Worm (Caenorhabditis elegans) whole organism, young adult: Measurements from ENCODE around the gene srh-128.

ENCODE experiments used
- B0336.3 ChIP-seq: fragments of 200-800 bp; sonication (Bioruptor generic); IDR thresholded peaks from 2 replicates; pipeline ENCODE4 v1.3.6; 2022; ENCODE audit warnings: missing genetic modification characterization, missing compliant biosample characterization
- C06A6.2 ChIP-seq: fragments of 200-800 bp; sonication (Bioruptor generic); conservative IDR thresholded peaks from 2 replicates; pipeline ENCODE4 v1.3.6; 2022; ENCODE audit warnings: missing genetic modification characterization, missing compliant biosample characterization
- F52B5.7 ChIP-seq: sonication (generic microtip); optimal IDR thresholded peaks from 2 replicates; lab custom pipeline; 2016; ENCODE audit warnings: mild to moderate bottlenecking, missing genetic modification characterization, missing compliant biosample characterization
- F55B11.4 ChIP-seq: sonication (generic microtip); optimal IDR thresholded peaks from 2 replicates; lab custom pipeline; 2016; ENCODE audit warnings: missing compliant biosample characterization, missing genetic modification characterization, borderline replicate concordance; ENCODE audit not compliant: insufficient read depth
- K11D2.4 ChIP-seq: fragments of 200-800 bp; sonication (Bioruptor generic); IDR thresholded peaks from 2 replicates; pipeline ENCODE4 v1.3.6; 2022; ENCODE audit warnings: missing genetic modification reagents, missing genetic modification characterization, missing compliant biosample characterization
- Y56A3A.18 ChIP-seq: fragments of 200-800 bp; sonication (Bioruptor generic); IDR thresholded peaks from 2 replicates; pipeline ENCODE4 v1.3.6; 2022; ENCODE audit warnings: missing genetic modification reagents, missing genetic modification characterization, missing compliant biosample characterization
- Y67H2A.10 ChIP-seq: fragments of 200-800 bp; sonication (Bioruptor generic); conservative IDR thresholded peaks from 2 replicates; pipeline ENCODE4 v1.3.6; 2022; ENCODE audit warnings: missing genetic modification reagents, missing genetic modification characterization, missing compliant biosample characterization
- ama-1 ChIP-seq, 3 experiments: fragments of 150-350 bp in 1 of 3; sonication (generic microtip) in 2 of 3; optimal IDR thresholded peaks; 2 replicates each; lab custom pipeline; 2014 to 2018; ENCODE audit warnings: missing biosample characterization in 2 of 3, missing genetic modification characterization in 2 of 3, missing genetic modification reagents in 2 of 3
- attf-5 ChIP-seq: fragments of 200-800 bp; sonication (Bioruptor generic); optimal IDR thresholded peaks from 2 replicates; lab custom pipeline; 2018; ENCODE audit warnings: mild to moderate bottlenecking, missing genetic modification characterization, missing compliant biosample characterization
- attf-6 ChIP-seq: fragments of 200-800 bp; sonication (Bioruptor generic); IDR thresholded peaks from 2 replicates; pipeline ENCODE4 v1.3.6; 2022; ENCODE audit warnings: missing genetic modification reagents, missing genetic modification characterization, missing compliant biosample characterization
- bed-1 ChIP-seq: fragments of 200-800 bp; sonication (Bioruptor generic); IDR thresholded peaks from 2 replicates; pipeline ENCODE4 v1.3.6; 2022; ENCODE audit warnings: missing genetic modification reagents, missing genetic modification characterization, missing compliant biosample characterization
- ccch-3 ChIP-seq: fragments of 200-800 bp; sonication (Bioruptor generic); optimal IDR thresholded peaks from 2 replicates; lab custom pipeline; 2018; ENCODE audit warnings: mild to moderate bottlenecking, missing genetic modification characterization, missing compliant biosample characterization
- ceh-27 ChIP-seq: fragments of 200-800 bp; sonication (Bioruptor generic); optimal IDR thresholded peaks from 2 replicates; lab custom pipeline; 2018; ENCODE audit warnings: mild to moderate bottlenecking, missing genetic modification characterization, moderate library complexity, missing compliant biosample characterization
- ceh-58 ChIP-seq: fragments of 200-800 bp; sonication (Bioruptor generic); IDR thresholded peaks from 2 replicates; pipeline ENCODE4 v1.3.6; 2022; ENCODE audit warnings: missing genetic modification characterization, missing compliant biosample characterization
- ceh-79 ChIP-seq: sonication (generic microtip); optimal IDR thresholded peaks from 2 replicates; lab custom pipeline; 2017; ENCODE audit warnings: mild to moderate bottlenecking, missing genetic modification characterization, missing compliant biosample characterization
- dpl-1 ChIP-seq: fragments of 150-350 bp; optimal IDR thresholded peaks from 2 replicates; lab custom pipeline; 2014; ENCODE audit warnings: missing biosample characterization, missing genetic modification reagents, missing genetic modification characterization
- hmg-1.2 ChIP-seq: fragments of 200-800 bp; sonication (Bioruptor generic); IDR thresholded peaks from 2 replicates; pipeline ENCODE4 v1.3.6; 2022; ENCODE audit warnings: missing genetic modification reagents, missing genetic modification characterization, missing compliant biosample characterization
- lag-1 ChIP-seq: fragments of 200-800 bp; sonication (Bioruptor generic); IDR thresholded peaks from 2 replicates; pipeline ENCODE4 v1.3.6; 2022; ENCODE audit warnings: missing genetic modification reagents, missing genetic modification characterization, missing compliant biosample characterization
- lin-54 ChIP-seq: fragments of 200-800 bp; sonication (Bioruptor generic); optimal IDR thresholded peaks from 2 replicates; lab custom pipeline; 2018; ENCODE audit warnings: mild to moderate bottlenecking, missing genetic modification characterization, missing compliant biosample characterization
- lsy-27 ChIP-seq: sonication (generic microtip); optimal IDR thresholded peaks from 2 replicates; lab custom pipeline; 2017; ENCODE audit warnings: missing genetic modification characterization, mild to moderate bottlenecking, missing compliant biosample characterization, antibody characterized with exemption, missing genotype, borderline replicate concordance; ENCODE audit not compliant: insufficient read depth
- madf-10 ChIP-seq: sonication (generic microtip); optimal IDR thresholded peaks from 2 replicates; lab custom pipeline; 2016; ENCODE audit warnings: mild to moderate bottlenecking, missing genetic modification characterization, missing compliant biosample characterization
- madf-8 ChIP-seq: fragments of 200-800 bp; sonication (Bioruptor generic); conservative IDR thresholded peaks from 2 replicates; pipeline ENCODE4 v1.3.6; 2022; ENCODE audit warnings: missing genetic modification reagents, missing genetic modification characterization, missing compliant biosample characterization
- mcd-1 ChIP-seq: fragments of 200-800 bp; sonication (Bioruptor generic); IDR thresholded peaks from 2 replicates; pipeline ENCODE4 v1.3.6; 2022; ENCODE audit warnings: missing genetic modification reagents, missing genetic modification characterization, missing compliant biosample characterization
- mxl-1 ChIP-seq: sonication (generic microtip); optimal IDR thresholded peaks from 2 replicates; lab custom pipeline; 2016; ENCODE audit warnings: missing genetic modification characterization, missing compliant biosample characterization
- nfya-2 ChIP-seq: fragments of 200-800 bp; sonication (Bioruptor generic); IDR thresholded peaks from 2 replicates; pipeline ENCODE4 v1.3.6; 2022; ENCODE audit warnings: missing genetic modification reagents, missing genetic modification characterization, missing compliant biosample characterization
- nhr-27 ChIP-seq: fragments of 200-800 bp; sonication (Bioruptor generic); optimal IDR thresholded peaks from 2 replicates; lab custom pipeline; 2018; ENCODE audit warnings: mild to moderate bottlenecking, missing genetic modification characterization, moderate library complexity, missing compliant biosample characterization
- pha-4 ChIP-seq: fragments of 150-350 bp; sonication (generic microtip); optimal IDR thresholded peaks from 2 replicates; lab custom pipeline; 2014; ENCODE audit warnings: missing biosample characterization, missing genetic modification reagents, missing genetic modification characterization
- rcor-1 ChIP-seq: fragments of 200-800 bp; sonication (Bioruptor generic); IDR thresholded peaks from 2 replicates; pipeline ENCODE4 v1.3.6; 2022; ENCODE audit warnings: missing genetic modification reagents, missing genetic modification characterization, missing compliant biosample characterization
- snpc-1.3 ChIP-seq: sonication (generic microtip); optimal IDR thresholded peaks from 2 replicates; lab custom pipeline; 2017; ENCODE audit warnings: missing genetic modification characterization, mild to moderate bottlenecking, missing compliant biosample characterization, antibody characterized with exemption, moderate library complexity, missing genotype, missing genetic modification reagents; ENCODE audit not compliant: insufficient read depth
- snpc-3.4 ChIP-seq: sonication (generic microtip); optimal IDR thresholded peaks from 2 replicates; lab custom pipeline; 2017; ENCODE audit warnings: missing genetic modification characterization, mild to moderate bottlenecking, missing compliant biosample characterization, antibody characterized with exemption, moderate library complexity, missing genotype, missing genetic modification reagents
- sptf-2 ChIP-seq: fragments of 200-800 bp; sonication (Bioruptor generic); optimal IDR thresholded peaks from 2 replicates; lab custom pipeline; 2018; ENCODE audit warnings: mild to moderate bottlenecking, missing genetic modification characterization, missing compliant biosample characterization
- tbx-9 ChIP-seq: sonication (generic microtip); optimal IDR thresholded peaks from 2 replicates; lab custom pipeline; 2016; ENCODE audit warnings: borderline replicate concordance, missing genetic modification characterization, inconsistent platforms, missing compliant biosample characterization
- xnd-1 ChIP-seq: sonication (generic microtip); optimal IDR thresholded peaks from 2 replicates; lab custom pipeline; 2016; ENCODE audit warnings: missing genotype, missing genetic modification reagents, missing genetic modification characterization, missing compliant biosample characterization
- zim-3 ChIP-seq: sonication (generic microtip); optimal IDR thresholded peaks from 2 replicates; lab custom pipeline; 2017; ENCODE audit warnings: mild to moderate bottlenecking, missing genetic modification characterization, moderate library complexity, missing compliant biosample characterization
- ztf-25 ChIP-seq: fragments of 200-800 bp; sonication (Bioruptor generic); IDR thresholded peaks from 2 replicates; pipeline ENCODE4 v1.3.6; 2022; ENCODE audit warnings: missing genetic modification reagents, missing genetic modification characterization, missing compliant biosample characterization
- ztf-28 ChIP-seq: fragments of 200-800 bp; sonication (Bioruptor generic); IDR thresholded peaks from 2 replicates; pipeline ENCODE4 v1.3.6; 2022; ENCODE audit warnings: missing genetic modification reagents, missing genetic modification characterization, missing compliant biosample characterization

Gene srh-128

DNA sequence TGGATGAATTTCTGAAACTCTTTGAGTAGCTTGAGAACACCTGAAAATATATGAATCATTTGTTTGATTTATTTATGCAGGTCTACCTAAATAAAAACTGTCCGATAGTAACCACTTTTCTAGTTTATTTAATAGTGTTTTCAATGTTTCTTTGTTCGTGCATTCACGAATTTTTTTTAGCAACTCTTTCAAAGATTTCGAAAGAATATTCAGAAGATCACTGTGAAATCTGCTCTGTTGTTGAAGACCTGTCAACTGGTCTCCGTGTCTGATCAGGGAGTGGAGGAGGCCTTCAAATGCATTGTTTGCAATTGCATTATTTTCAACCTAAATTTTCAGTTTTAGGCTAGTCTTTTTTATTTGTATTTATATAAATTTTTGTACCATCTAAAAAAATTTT lies 4.8 kb upstream of the srh-128 start, which contains the start of gene T05A8.1 (continued):
- TF ChIP-seq zim-3 (tag; lab: Kevin White, UChicago) = no peak
- TF ChIP-seq, all 124 proteins: peak for 0

DNA sequence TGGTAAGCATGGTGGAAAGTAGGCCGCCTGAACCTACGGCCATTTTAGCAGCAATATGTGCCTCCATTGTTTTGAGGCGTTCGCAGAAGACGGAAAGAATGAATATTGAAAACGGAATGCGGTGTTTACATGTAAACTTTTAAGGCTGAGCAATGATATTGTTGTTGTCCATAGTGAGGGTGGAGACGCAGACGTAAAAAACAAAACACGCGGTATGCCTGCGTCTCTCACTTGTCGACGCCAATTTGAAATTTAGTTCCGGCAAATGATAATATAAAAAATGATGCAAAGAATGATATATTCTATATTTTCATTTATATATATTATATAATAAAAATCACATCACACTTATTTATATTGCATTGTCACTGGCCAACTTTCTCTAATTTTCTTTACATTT lies 2.8 kb upstream of the srh-128 start, which contains the start of gene Y47G7B.2:
TSS of gene Y47G7B.2 (minus strand) at position 143 of the 400 bp plus-strand sequence.
- TF ChIP-seq attf-6 (GFP tag; lab: Robert Waterston, UW) = no peak
- TF ChIP-seq F52B5.7 (tag; lab: Kevin White, UChicago) = no peak
- no peak for TF ChIP-seq ztf-28 (GFP tag; lab: Robert Waterston, UW)
- no peak for TF ChIP-seq nhr-27 (tag; lab: Kevin White, UChicago)
- peak; percentile 18 for TF ChIP-seq attf-5 (GFP tag; lab: Kevin White, UChicago)
- TF ChIP-seq hmg-1.2 (GFP tag; lab: Robert Waterston, UW) = peak; percentile 59; the same call in 1 of the 2 replicates

DNA sequence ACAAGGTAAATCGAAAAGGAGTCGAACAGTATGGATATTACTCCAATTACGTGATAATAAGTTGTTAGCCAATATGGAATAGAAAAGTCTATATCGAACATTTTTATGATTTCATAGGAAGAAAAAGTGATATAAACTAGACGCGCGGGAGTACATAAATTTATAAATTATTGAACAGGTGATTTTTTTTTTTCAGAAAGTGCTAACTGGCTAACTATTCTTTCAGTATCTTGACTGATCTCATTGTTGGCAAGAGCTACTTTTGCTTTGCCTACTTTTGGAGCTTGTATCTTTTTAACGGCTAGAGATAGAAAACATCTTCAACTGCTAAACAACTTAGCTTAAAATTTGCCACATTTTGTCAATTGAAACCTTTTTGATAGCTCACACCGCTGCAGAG lies 2.3 kb downstream of the srh-128 start, which contains the start of gene sri-60:
TSS of gene sri-60 (minus strand) at position 101 of the 400 bp plus-strand sequence.
- TF ChIP-seq ceh-58 (GFP tag; lab: Robert Waterston, UW) = no peak
- TF ChIP-seq ceh-79 (tag; lab: Kevin White, UChicago) = no peak
- TF ChIP-seq dpl-1 (GFP tag; lab: Kevin White, UChicago) = no peak
- TF ChIP-seq lag-1 (GFP tag; lab: Robert Waterston, UW) = no peak
- no peak for TF ChIP-seq tbx-9 (tag; lab: Kevin White, UChicago)
- no peak for TF ChIP-seq attf-6 (GFP tag; lab: Robert Waterston, UW)
- TF ChIP-seq ama-1 (optimal IDR thresholded peaks at IDR 0.05; lab: Kevin White, UChicago) = no peak
- TF ChIP-seq ama-1 (GFP tag; optimal IDR thresholded peaks at IDR 0.05; lab: Kevin White, UChicago) = no peak
- no peak for TF ChIP-seq mxl-1 (tag; lab: Kevin White, UChicago)
- no peak for TF ChIP-seq pha-4 (tag; lab: Kevin White, UChicago)
- TF ChIP-seq F55B11.4 (tag; lab: Kevin White, UChicago) = no peak
- no peak for TF ChIP-seq lsy-27
- no peak for TF ChIP-seq madf-8 (GFP tag; lab: Robert Waterston, UW)
- TF ChIP-seq xnd-1 (tag; lab: Kevin White, UChicago) = no peak
- TF ChIP-seq K11D2.4 (GFP tag; lab: Robert Waterston, UW) = no peak
- no peak for TF ChIP-seq B0336.3 (GFP tag; lab: Robert Waterston, UW)
- no peak for TF ChIP-seq mcd-1 (GFP tag; lab: Robert Waterston, UW)
- TF ChIP-seq, all 124 proteins: peak for 0

DNA sequence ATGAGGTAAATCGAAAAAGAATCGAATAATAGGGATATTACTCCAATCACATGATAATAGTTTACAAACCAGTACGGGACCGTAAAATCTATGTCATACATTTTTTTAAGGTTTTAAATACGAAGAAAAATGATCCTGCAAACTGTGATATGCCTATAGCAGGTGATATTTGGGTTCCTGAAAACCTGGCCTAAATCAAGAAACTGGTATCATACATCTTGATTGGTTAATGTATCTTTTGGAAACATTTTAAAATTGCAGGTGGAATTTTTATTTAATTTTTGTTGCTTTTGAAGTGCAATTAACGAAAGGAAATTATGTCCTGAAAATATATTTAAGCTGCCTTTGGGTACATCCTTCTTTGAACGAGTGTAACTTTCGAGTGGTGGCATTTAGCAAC lies 4.9 kb downstream of the srh-128 start, which contains the start of gene sri-61:
TSS of gene sri-61 (minus strand) at position 101 of the 400 bp plus-strand sequence.
- no peak for TF ChIP-seq snpc-1.3 (tag; lab: Kevin White, UChicago)
- no peak for TF ChIP-seq snpc-3.4 (tag; lab: Kevin White, UChicago)
- no peak for TF ChIP-seq madf-10 (tag; lab: Kevin White, UChicago)
- no peak for TF ChIP-seq lin-54
- no peak for TF ChIP-seq ztf-25
- TF ChIP-seq Y67H2A.10 = no peak
- TF ChIP-seq hmg-1.2 (GFP tag; lab: Robert Waterston, UW) = no peak
- TF ChIP-seq sptf-2 (GFP tag; lab: Kevin White, UChicago) = no peak
- no peak for TF ChIP-seq K11D2.4 (GFP tag; lab: Robert Waterston, UW)
- TF ChIP-seq rcor-1 = no peak
- no peak for TF ChIP-seq bed-1 (GFP tag; lab: Robert Waterston, UW)
- TF ChIP-seq ceh-27 (GFP tag; lab: Kevin White, UChicago) = no peak
- no peak for TF ChIP-seq ccch-3
- no peak for TF ChIP-seq nfya-2 (GFP tag; lab: Robert Waterston, UW)
- TF ChIP-seq Y56A3A.18 (GFP tag; lab: Robert Waterston, UW) = no peak
- no peak for TF ChIP-seq C06A6.2 (GFP tag; lab: Robert Waterston, UW)
- TF ChIP-seq, all 124 proteins: peak for 0
